Worm (Caenorhabditis elegans) whole organism, early embryonic: ENCODE results near the gene B0507.2.

Source experiments
- B0310.2 ChIP-seq: sonication (generic microtip); optimal IDR thresholded peaks from 2 replicates; lab custom pipeline; 2016; ENCODE audit warnings: mild to moderate bottlenecking, missing genetic modification characterization, missing compliant biosample characterization
- ama-1 ChIP-seq: fragments of 150-350 bp; optimal IDR thresholded peaks from 2 replicates; lab custom pipeline; 2014
- ets-7 ChIP-seq: sonication (generic microtip); optimal IDR thresholded peaks from 2 replicates; lab custom pipeline; 2016; ENCODE audit warnings: missing genotype, missing genetic modification characterization, missing compliant biosample characterization
- flt-1 ChIP-seq: fragments of 200-800 bp; sonication (Bioruptor generic); IDR thresholded peaks from 2 replicates; pipeline ENCODE4 v1.3.6; 2022; ENCODE audit warnings: missing genetic modification characterization, missing compliant biosample characterization
- hmbx-1 ChIP-seq: sonication (generic microtip); optimal IDR thresholded peaks from 2 replicates; lab custom pipeline; 2016; ENCODE audit warnings: mild to moderate bottlenecking, missing genetic modification characterization, missing compliant biosample characterization
- scrt-1 ChIP-seq: fragments of 200-800 bp; sonication (Bioruptor generic); IDR thresholded peaks from 2 replicates; pipeline ENCODE4 v1.3.6; 2022; ENCODE audit warnings: missing genetic modification characterization, missing compliant biosample characterization
- sea-1 ChIP-seq: fragments of 200-800 bp; sonication (Bioruptor generic); conservative IDR thresholded peaks from 2 replicates; pipeline ENCODE4 v1.3.6; 2022; ENCODE audit warnings: missing genetic modification characterization, missing compliant biosample characterization

DNA sequence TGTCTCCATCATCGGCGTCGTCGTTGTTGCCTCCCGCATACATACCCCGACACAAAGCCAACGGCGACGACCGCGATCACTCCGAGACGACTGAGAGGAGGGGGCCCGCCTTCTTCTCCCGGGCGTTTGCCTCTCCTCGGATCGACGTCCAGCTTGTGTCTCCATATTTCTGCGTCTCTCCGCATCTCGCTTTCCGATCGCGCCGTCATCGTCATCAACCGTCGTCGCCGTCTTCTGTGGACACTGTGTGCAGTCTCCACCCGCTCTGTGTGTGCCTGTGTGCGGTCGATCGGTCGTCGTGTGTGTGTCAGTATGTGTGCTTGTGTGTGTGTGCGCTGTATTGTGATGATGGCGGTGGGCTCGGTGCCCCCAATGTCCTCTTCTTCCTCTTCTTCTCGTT, 11.4 kb downstream of the B0507.2 start:
- TF ChIP-seq ets-7 (tag; lab: Kevin White, UChicago) (no peak), hmbx-1 (no peak), flt-1 (GFP tag; lab: Robert Waterston, UW) (no peak), sea-1 (GFP tag; lab: Robert Waterston, UW) (0 out of 2 replicates have a peak, but pooled peaks have one; percentile 52), B0310.2 (tag; lab: Kevin White, UChicago) (peak; percentile 47), scrt-1 (GFP tag; lab: Robert Waterston, UW) (peak; percentile 59; the same call in 1 of the 2 replicates), ama-1 (no peak)
